Fruit fly (Drosophila melanogaster) whole organism, embryonic: ENCODE results near the gene CG8507.

Experiments
- Ada2b ChIP-seq: fragments of 200-800 bp; sonication (Bioruptor generic); IDR thresholded peaks from 2 replicates; pipeline ENCODE4 v1.3.6; 2022; ENCODE audit warnings: missing biosample characterization, missing genetic modification characterization
- Atf3 ChIP-seq: fragments of 200-800 bp; sonication (Bioruptor generic); optimal IDR thresholded peaks from 3 replicates; lab custom pipeline; 2016; ENCODE audit warnings: missing biosample characterization, missing genetic modification characterization
- B-H1 ChIP-seq: fragments of 200-800 bp; sonication (Bioruptor generic); IDR thresholded peaks from 3 replicates; pipeline ENCODE4 v1.3.6; 2022; ENCODE audit warnings: missing biosample characterization, missing genetic modification characterization
- CG10321 ChIP-seq: fragments of 200-800 bp; sonication (Bioruptor generic); IDR thresholded peaks from 2 replicates; pipeline ENCODE4 v1.3.6; 2022; ENCODE audit warnings: missing biosample characterization, missing genetic modification characterization
- CG10431 ChIP-seq: fragments of 200-800 bp; sonication (Bioruptor generic); optimal IDR thresholded peaks from 3 replicates; lab custom pipeline; 2018; ENCODE audit warnings: missing biosample characterization, mild to moderate bottlenecking, missing genetic modification characterization
- CG11504 ChIP-seq: fragments of 200-800 bp; sonication (Bioruptor generic); optimal IDR thresholded peaks from 3 replicates; lab custom pipeline; 2019; ENCODE audit warnings: missing biosample characterization, mild to moderate bottlenecking, missing genetic modification characterization, moderate library complexity
- CG12391 ChIP-seq: fragments of 200-800 bp; sonication (Bioruptor generic); optimal IDR thresholded peaks from 3 replicates; lab custom pipeline; 2018; ENCODE audit warnings: missing biosample characterization, mild to moderate bottlenecking, missing genetic modification characterization, moderate library complexity
- CG12659 ChIP-seq: fragments of 200-800 bp; sonication (Bioruptor generic); optimal IDR thresholded peaks from 3 replicates; lab custom pipeline; 2017; ENCODE audit warnings: mild to moderate bottlenecking, missing biosample characterization, missing genetic modification reagents, missing genetic modification characterization
- CG12769 ChIP-seq: fragments of 200-800 bp; sonication (Bioruptor generic); optimal IDR thresholded peaks from 2 replicates; lab custom pipeline; 2019; ENCODE audit warnings: missing biosample characterization, mild to moderate bottlenecking, missing genetic modification characterization, moderate library complexity
- CG12942 ChIP-seq: fragments of 200-800 bp; sonication (Bioruptor generic); optimal IDR thresholded peaks from 3 replicates; lab custom pipeline; 2016; ENCODE audit warnings: missing biosample characterization, missing genetic modification characterization
- CG13123 ChIP-seq: fragments of 200-800 bp; sonication (Bioruptor generic); optimal IDR thresholded peaks from 2 replicates; lab custom pipeline; 2016; ENCODE audit warnings: missing biosample characterization, missing genetic modification characterization
- CG1529 ChIP-seq: fragments of 200-800 bp; sonication (Bioruptor generic); optimal IDR thresholded peaks from 3 replicates; lab custom pipeline; 2018; ENCODE audit warnings: missing biosample characterization, missing genetic modification characterization
- CG17612 ChIP-seq: fragments of 200-800 bp; sonication (Bioruptor generic); IDR thresholded peaks from 2 replicates; pipeline ENCODE4 v1.3.6; 2022; ENCODE audit warnings: missing biosample characterization, missing genetic modification characterization
- CG18011 ChIP-seq: fragments of 200-800 bp; sonication (Bioruptor generic); optimal IDR thresholded peaks from 2 replicates; lab custom pipeline; 2017; ENCODE audit warnings: missing biosample characterization, missing genetic modification characterization, mild to moderate bottlenecking, moderate library complexity, missing genotype
- CG1832 ChIP-seq: fragments of 200-800 bp; sonication (Bioruptor generic); optimal IDR thresholded peaks from 2 replicates; lab custom pipeline; 2017; ENCODE audit warnings: missing biosample characterization, mild to moderate bottlenecking, missing genetic modification characterization, inconsistent platforms
- CG18476 ChIP-seq: fragments of 200-800 bp; sonication (Bioruptor generic); optimal IDR thresholded peaks from 2 replicates; lab custom pipeline; 2016; ENCODE audit warnings: missing biosample characterization, mild to moderate bottlenecking, missing genetic modification characterization
- CG18599 ChIP-seq: fragments of 200-800 bp; sonication (Bioruptor generic); optimal IDR thresholded peaks from 3 replicates; lab custom pipeline; 2017; ENCODE audit warnings: missing biosample characterization, missing genetic modification characterization, mild to moderate bottlenecking, moderate library complexity, missing genetic modification reagents
- CG3065 ChIP-seq: fragments of 200-800 bp; sonication (Bioruptor generic); optimal IDR thresholded peaks from 2 replicates; lab custom pipeline; 2016; ENCODE audit warnings: missing biosample characterization, missing genetic modification characterization
- CG34376 ChIP-seq: fragments of 200-800 bp; sonication (Bioruptor generic); optimal IDR thresholded peaks from 2 replicates; lab custom pipeline; 2018; ENCODE audit warnings: missing biosample characterization, mild to moderate bottlenecking, missing genetic modification characterization
- CG4820 ChIP-seq: fragments of 200-800 bp; sonication (Bioruptor generic); optimal IDR thresholded peaks from 3 replicates; lab custom pipeline; 2016; ENCODE audit warnings: missing biosample characterization, missing genetic modification characterization
- CG8290 ChIP-seq, 3 experiments: fragments of 200-800 bp; sonication (Bioruptor generic); optimal IDR thresholded peaks; 2 replicates each; lab custom pipeline; 2016 to 2019; ENCODE audit warnings: missing biosample characterization in 3 of 3, missing genetic modification characterization in 3 of 3, mild to moderate bottlenecking in 2 of 3, moderate library complexity in 1 of 3
- CG9215 ChIP-seq: fragments of 200-800 bp; sonication (Bioruptor generic); IDR thresholded peaks from 2 replicates; pipeline ENCODE4 v1.3.6; 2022; ENCODE audit warnings: missing biosample characterization, missing genetic modification characterization
- CTCF ChIP-seq: fragments of 200-800 bp; sonication (Bioruptor generic); optimal IDR thresholded peaks from 2 replicates; lab custom pipeline; 2017; ENCODE audit warnings: missing biosample characterization, mild to moderate bottlenecking, missing genetic modification characterization, moderate library complexity
- Dek ChIP-seq: fragments of 200-800 bp; sonication (Bioruptor generic); optimal IDR thresholded peaks from 3 replicates; lab custom pipeline; 2019; ENCODE audit warnings: missing biosample characterization, mild to moderate bottlenecking, missing genetic modification characterization, moderate library complexity
- E2f1 ChIP-seq: fragments of 200-800 bp; sonication (Bioruptor generic); IDR thresholded peaks from 2 replicates; pipeline ENCODE4 v1.3.6; 2022; ENCODE audit warnings: missing biosample characterization, missing genetic modification characterization
- Hand ChIP-seq: fragments of 200-800 bp; sonication (Bioruptor generic); optimal IDR thresholded peaks from 2 replicates; lab custom pipeline; 2017; ENCODE audit warnings: mild to moderate bottlenecking, missing biosample characterization, missing genetic modification reagents, missing genetic modification characterization
- Jarid2 ChIP-seq: fragments of 200-800 bp; sonication (Bioruptor generic); optimal IDR thresholded peaks from 3 replicates; lab custom pipeline; 2017; ENCODE audit warnings: mild to moderate bottlenecking, missing biosample characterization, missing genetic modification reagents, missing genetic modification characterization
- Max ChIP-seq: fragments of 200-800 bp; sonication (Bioruptor generic); optimal IDR thresholded peaks from 2 replicates; lab custom pipeline; 2016; ENCODE audit warnings: missing biosample characterization, mild to moderate bottlenecking, missing genetic modification characterization
- Opbp ChIP-seq: fragments of 200-800 bp; sonication (Bioruptor generic); IDR thresholded peaks from 3 replicates; pipeline ENCODE4 v1.3.6; 2022; ENCODE audit warnings: missing biosample characterization, missing genetic modification characterization; ENCODE audit not compliant: partially characterized antibody
- Rfx ChIP-seq: fragments of 200-800 bp; sonication (Bioruptor generic); IDR thresholded peaks from 2 replicates; pipeline ENCODE4 v1.3.6; 2022; ENCODE audit warnings: missing biosample characterization, missing genetic modification characterization
- Sin3A ChIP-seq: fragments of >200 bp; optimal IDR thresholded peaks from 2 replicates; lab custom pipeline; 2018
- Xrp1 ChIP-seq: fragments of 200-800 bp; sonication (Bioruptor generic); IDR thresholded peaks from 2 replicates; pipeline ENCODE4 v1.3.6; 2022; ENCODE audit warnings: missing biosample characterization, missing genetic modification characterization
- al ChIP-seq: fragments of 200-800 bp; sonication (Bioruptor generic); IDR thresholded peaks from 2 replicates; pipeline ENCODE4 v1.3.6; 2022; ENCODE audit warnings: missing biosample characterization, missing genetic modification characterization
- chm ChIP-seq: fragments of 200-800 bp; sonication (Bioruptor generic); IDR thresholded peaks from 2 replicates; pipeline ENCODE4 v1.3.6; 2022; ENCODE audit warnings: missing biosample characterization, missing genetic modification characterization
- da ChIP-seq: fragments of 200-800 bp; sonication (Bioruptor generic); optimal IDR thresholded peaks from 2 replicates; lab custom pipeline; 2016; ENCODE audit warnings: missing biosample characterization, missing genetic modification characterization
- disco-r ChIP-seq: fragments of 200-800 bp; sonication (Bioruptor generic); optimal IDR thresholded peaks from 2 replicates; lab custom pipeline; 2016; ENCODE audit warnings: missing biosample characterization, missing genetic modification characterization
- dm ChIP-seq: fragments of 200-800 bp; sonication (Bioruptor generic); optimal IDR thresholded peaks from 3 replicates; lab custom pipeline; 2016; ENCODE audit warnings: missing biosample characterization, missing genetic modification characterization
- dmrt99B ChIP-seq: fragments of 200-800 bp; sonication (Bioruptor generic); optimal IDR thresholded peaks from 2 replicates; lab custom pipeline; 2018; ENCODE audit warnings: missing biosample characterization, mild to moderate bottlenecking, missing genetic modification characterization, moderate library complexity
- exex ChIP-seq: fragments of 200-800 bp; sonication (Bioruptor generic); optimal IDR thresholded peaks from 4 replicates; lab custom pipeline; 2018; ENCODE audit warnings: missing biosample characterization, mild to moderate bottlenecking, missing genetic modification characterization, moderate library complexity
- gcm ChIP-seq: fragments of 200-800 bp; sonication (Bioruptor generic); optimal IDR thresholded peaks from 2 replicates; lab custom pipeline; 2019; ENCODE audit warnings: missing biosample characterization, mild to moderate bottlenecking, missing genetic modification characterization, moderate library complexity
- gt ChIP-seq: fragments of 200-800 bp; sonication (Bioruptor generic); IDR thresholded peaks from 2 replicates; pipeline ENCODE4 v1.3.6; 2022; ENCODE audit warnings: missing biosample characterization, missing genetic modification characterization
- hbn ChIP-seq: fragments of 200-800 bp; sonication (Bioruptor generic); IDR thresholded peaks from 2 replicates; pipeline ENCODE4 v1.3.6; 2022; ENCODE audit warnings: missing biosample characterization, missing genetic modification characterization; ENCODE audit not compliant: partially characterized antibody
- klu ChIP-seq: fragments of 200-800 bp; sonication (Bioruptor generic); IDR thresholded peaks from 2 replicates; pipeline ENCODE4 v1.3.6; 2022; ENCODE audit warnings: missing biosample characterization, missing genetic modification characterization
- luna ChIP-seq: fragments of 200-800 bp; sonication (Bioruptor generic); optimal IDR thresholded peaks from 2 replicates; lab custom pipeline; 2016; ENCODE audit warnings: missing biosample characterization, missing genetic modification characterization
- scrt ChIP-seq: fragments of 200-800 bp; sonication (Bioruptor generic); optimal IDR thresholded peaks from 2 replicates; lab custom pipeline; 2018; ENCODE audit warnings: missing biosample characterization, mild to moderate bottlenecking, missing genetic modification characterization, moderate library complexity
- sim ChIP-seq: fragments of 200-800 bp; sonication (Bioruptor generic); IDR thresholded peaks from 2 replicates; pipeline ENCODE4 v1.3.6; 2022; ENCODE audit warnings: missing biosample characterization, missing genetic modification characterization
- sob ChIP-seq: fragments of 200-800 bp; sonication (Bioruptor generic); IDR thresholded peaks from 2 replicates; pipeline ENCODE4 v1.3.6; 2022; ENCODE audit warnings: missing biosample characterization, missing genetic modification characterization
- unc-4 ChIP-seq: fragments of 200-800 bp; sonication (Bioruptor generic); IDR thresholded peaks from 2 replicates; pipeline ENCODE4 v1.3.6; 2022; ENCODE audit warnings: missing biosample characterization, missing genetic modification characterization; ENCODE audit not compliant: partially characterized antibody
- wdn ChIP-seq: fragments of 200-800 bp; sonication (Bioruptor generic); IDR thresholded peaks from 2 replicates; pipeline ENCODE4 v1.3.6; 2022; ENCODE audit warnings: missing biosample characterization, missing genetic modification characterization
- z ChIP-seq: fragments of 200-800 bp; sonication (Bioruptor generic); IDR thresholded peaks from 3 replicates; pipeline ENCODE4 v1.3.6; 2022; ENCODE audit warnings: missing biosample characterization, missing genetic modification characterization
- zen ChIP-seq: fragments of 200-800 bp; sonication (Bioruptor generic); optimal IDR thresholded peaks from 3 replicates; lab custom pipeline; 2018; ENCODE audit warnings: missing biosample characterization, mild to moderate bottlenecking, missing genetic modification characterization, moderate library complexity

The CG8507 gene

DNA sequence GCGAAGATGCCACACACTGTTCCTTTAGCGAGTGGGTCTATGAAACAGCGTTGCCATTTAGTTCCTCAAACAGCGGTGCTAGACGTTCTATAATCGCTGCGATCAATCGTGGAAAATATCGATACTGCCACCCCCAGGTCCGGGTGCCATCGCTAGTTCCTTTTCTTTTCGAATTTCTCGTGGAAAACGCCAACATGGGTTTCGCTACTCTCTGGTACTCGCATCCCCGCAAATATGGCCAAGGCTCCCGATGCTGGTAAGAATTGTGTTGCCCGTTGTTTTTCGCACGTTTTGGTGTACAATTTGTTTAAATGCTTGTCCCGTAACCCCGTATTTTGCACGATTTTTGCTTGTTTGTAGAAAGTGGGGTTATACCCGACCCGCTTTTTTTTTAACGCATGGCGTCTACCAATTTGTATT is 13.3 kb upstream of the CG8507 start, which contains the start of gene RpS29 (continued):
- TF ChIP-seq CG10431 (peak; percentile 70), Hand (GFP tag; lab: Kevin White, UChicago) (peak; percentile 62), Max (GFP tag; lab: Kevin White, UChicago) (peak; percentile 76), Opbp (peak; percentile 97), hbn (peak; percentile 96), da (GFP tag; lab: Kevin White, UChicago) (peak; percentile 52), dm (GFP tag; lab: Kevin White, UChicago) (peak; percentile 97), B-H1 (peak; percentile 48; the same call in 1 of the 3 replicates), CG3065 (GFP tag; lab: Kevin White, UChicago) (peak; percentile 29), dmrt99B (tag; lab: Kevin White, UChicago) (peak; percentile 44), wdn (GFP tag; lab: Robert Waterston, UW) (peak; percentile 56; the same call in 1 of the 2 replicates), Atf3 (GFP tag; lab: Kevin White, UChicago) (peak; percentile 73), CG34376 (peak; percentile 92), CG4820 (GFP tag; lab: Kevin White, UChicago) (peak; percentile 52), exex (peak; percentile 39), al (GFP tag; lab: Robert Waterston, UW) (peak; percentile 72), CG12659 (GFP tag; lab: Kevin White, UChicago) (peak; percentile 92), gt (GFP tag; lab: Robert Waterston, UW) (0 out of 2 replicates have a peak, but pooled peaks have one; percentile 10), CG9215 (peak; percentile 58; the same call in 1 of the 2 replicates), CG1832 (GFP tag; lab: Kevin White, UChicago) (no peak), CG18599 (GFP tag; lab: Kevin White, UChicago) (peak; percentile 86), CG12942 (peak; percentile 78), CG10321 (peak; percentile 54; the same call in 1 of the 2 replicates), gcm (GFP tag; lab: Kevin White, UChicago) (peak; percentile 74), Jarid2 (GFP tag; lab: Kevin White, UChicago) (peak; percentile 63), CG11504 (peak; percentile 67), scrt (GFP tag; lab: Kevin White, UChicago) (peak; percentile 73), Xrp1 (GFP tag; lab: Robert Waterston, UW) (peak; percentile 63), luna (GFP tag; lab: Kevin White, UChicago) (peak; percentile 88), chm (peak; percentile 79), disco-r (peak; percentile 68), sim (GFP tag; lab: Robert Waterston, UW) (no peak), CG17612 (GFP tag; lab: Robert Waterston, UW) (peak; percentile 31; the same call in 1 of the 2 replicates), sob (GFP tag; lab: Robert Waterston, UW) (peak; percentile 93), unc-4 (peak; percentile 97), CG18476 (GFP tag; lab: Kevin White, UChicago) (peak; percentile 18), CG1529 (GFP tag; lab: Kevin White, UChicago) (peak; percentile 32), CG12391 (tag; lab: Kevin White, UChicago) (peak; percentile 84), CG13123 (GFP tag; lab: Kevin White, UChicago) (peak; percentile 74), CG12769 (peak; percentile 89), klu (GFP tag; lab: Robert Waterston, UW) (peak; percentile 31; the same call in 1 of the 2 replicates), Dek (tag; lab: Kevin White, UChicago) (peak; percentile 77), zen (tag; lab: Kevin White, UChicago) (peak; percentile 39), CG8290 (GFP tag; optimal IDR thresholded peaks at IDR 0.05; lab: Kevin White, UChicago) (peak; percentile 73), CG8290 (tag; optimal IDR thresholded peaks at IDR 0.05; lab: Kevin White, UChicago) (peak; percentile 31 to 95), CG18011 (peak; percentile 75), z (GFP tag; lab: Robert Waterston, UW) (no peak), Ada2b (GFP tag; lab: Robert Waterston, UW) (peak; percentile 76), CTCF (GFP tag; lab: Kevin White, UChicago) (peak; percentile 46), Sin3A (lab: Kevin White, UChicago) (peak; percentile 87), Rfx (peak; percentile 95), E2f1 (peak; percentile 60)
